Worm (Caenorhabditis elegans) whole organism, early embryonic: ENCODE data around the gene sra-14.

Experiments
- B0310.2 ChIP-seq: sonication (generic microtip); optimal IDR thresholded peaks from 2 replicates; lab custom pipeline; 2016; ENCODE audit warnings: mild to moderate bottlenecking, missing genetic modification characterization, missing compliant biosample characterization
- F13C5.2 ChIP-seq: sonication (generic microtip); optimal IDR thresholded peaks from 2 replicates; lab custom pipeline; 2017; ENCODE audit warnings: mild to moderate bottlenecking, missing genetic modification characterization, inconsistent platforms, missing compliant biosample characterization
- aly-1 ChIP-seq: sonication (generic microtip); optimal IDR thresholded peaks from 2 replicates; lab custom pipeline; 2016; ENCODE audit warnings: missing genetic modification characterization, missing compliant biosample characterization
- ama-1 ChIP-seq: fragments of 150-350 bp; optimal IDR thresholded peaks from 2 replicates; lab custom pipeline; 2014
- ceh-13 ChIP-seq: fragments of 200-800 bp; sonication (Bioruptor generic); optimal IDR thresholded peaks from 2 replicates; lab custom pipeline; 2018; ENCODE audit warnings: mild to moderate bottlenecking, missing genetic modification characterization, missing compliant biosample characterization
- ceh-36 ChIP-seq: sonication (generic microtip); optimal IDR thresholded peaks from 2 replicates; lab custom pipeline; 2016; ENCODE audit warnings: missing genetic modification characterization, inconsistent platforms, missing compliant biosample characterization
- ets-7 ChIP-seq: sonication (generic microtip); optimal IDR thresholded peaks from 2 replicates; lab custom pipeline; 2016; ENCODE audit warnings: missing genotype, missing genetic modification characterization, missing compliant biosample characterization
- flt-1 ChIP-seq: fragments of 200-800 bp; sonication (Bioruptor generic); IDR thresholded peaks from 2 replicates; pipeline ENCODE4 v1.3.6; 2022; ENCODE audit warnings: missing genetic modification characterization, missing compliant biosample characterization
- hmbx-1 ChIP-seq: sonication (generic microtip); optimal IDR thresholded peaks from 2 replicates; lab custom pipeline; 2016; ENCODE audit warnings: mild to moderate bottlenecking, missing genetic modification characterization, missing compliant biosample characterization
- hmg-4 ChIP-seq: fragments of 200-800 bp; sonication (Bioruptor generic); optimal IDR thresholded peaks from 2 replicates; lab custom pipeline; 2018; ENCODE audit warnings: mild to moderate bottlenecking, missing genetic modification characterization, missing compliant biosample characterization
- hnd-1 ChIP-seq: sonication (generic microtip); optimal IDR thresholded peaks from 2 replicates; lab custom pipeline; 2016; ENCODE audit warnings: missing genetic modification characterization, missing compliant biosample characterization
- pes-1 ChIP-seq: fragments of 200-800 bp; sonication (Bioruptor generic); IDR thresholded peaks from 2 replicates; pipeline ENCODE4 v1.3.6; 2022; ENCODE audit warnings: missing genetic modification reagents, missing genetic modification characterization, missing compliant biosample characterization
- scrt-1 ChIP-seq: fragments of 200-800 bp; sonication (Bioruptor generic); IDR thresholded peaks from 2 replicates; pipeline ENCODE4 v1.3.6; 2022; ENCODE audit warnings: missing genetic modification characterization, missing compliant biosample characterization
- sea-1 ChIP-seq: fragments of 200-800 bp; sonication (Bioruptor generic); conservative IDR thresholded peaks from 2 replicates; pipeline ENCODE4 v1.3.6; 2022; ENCODE audit warnings: missing genetic modification characterization, missing compliant biosample characterization
- tbx-11 ChIP-seq: fragments of 200-800 bp; sonication (Bioruptor generic); IDR thresholded peaks from 2 replicates; pipeline ENCODE4 v1.3.6; 2022; ENCODE audit warnings: missing genetic modification characterization, missing compliant biosample characterization
- tbx-37 ChIP-seq: fragments of 200-800 bp; sonication (Bioruptor generic); conservative IDR thresholded peaks from 2 replicates; pipeline ENCODE4 v1.3.6; 2022; ENCODE audit warnings: missing genetic modification reagents, missing genetic modification characterization, missing compliant biosample characterization
- tra-4 ChIP-seq: sonication (generic microtip); optimal IDR thresholded peaks from 2 replicates; lab custom pipeline; 2017; ENCODE audit warnings: missing genetic modification characterization, missing compliant biosample characterization

sra-14 gene

DNA sequence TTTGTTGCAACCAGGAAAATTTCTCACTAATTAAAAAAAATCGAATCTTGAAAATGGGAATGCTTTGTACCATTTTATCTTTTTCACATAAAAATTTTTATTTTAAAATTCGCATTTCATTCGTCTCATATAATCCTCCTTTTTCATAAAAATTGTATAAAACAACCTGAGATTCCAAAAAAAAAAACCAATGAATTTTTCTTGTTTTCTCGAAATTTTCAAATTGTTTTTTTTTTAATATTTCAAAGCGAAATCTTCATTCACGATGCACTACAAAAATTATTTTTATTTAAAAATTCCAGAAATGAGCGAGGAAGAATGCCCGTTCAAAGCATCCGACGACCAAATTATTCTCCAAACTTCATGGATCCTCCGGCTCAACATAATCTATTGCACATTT lies at the start of gene sra-14:
TSS of gene sra-14 (plus strand) at position 301 of the 400 bp plus-strand sequence.
- TF ChIP-seq pes-1 (GFP tag; lab: Robert Waterston, UW) (no peak), ama-1 (lab: Kevin White, UChicago) (no peak), F13C5.2 (tag; lab: Kevin White, UChicago) (no peak), B0310.2 (tag; lab: Kevin White, UChicago) (no peak), scrt-1 (GFP tag; lab: Robert Waterston, UW) (no peak), aly-1 (tag; lab: Kevin White, UChicago) (no peak), hnd-1 (tag; lab: Kevin White, UChicago) (no peak), tbx-37 (GFP tag; lab: Robert Waterston, UW) (no peak), ceh-13 (GFP tag; lab: Kevin White, UChicago) (no peak), hmg-4 (GFP tag; lab: Kevin White, UChicago) (no peak), ets-7 (tag; lab: Kevin White, UChicago) (no peak), tbx-11 (GFP tag; lab: Robert Waterston, UW) (no peak), hmbx-1 (tag; lab: Kevin White, UChicago) (no peak), tra-4 (tag; lab: Kevin White, UChicago) (no peak), ceh-36 (no peak)

ce11 chrII:12840057-12840456 lies 45.0 kb upstream of the sra-14 start, which contains the start of gene lgc-35:
TSS of gene lgc-35 (minus strand) at chrII:12840157.
- TF ChIP-seq ets-7 (tag; lab: Kevin White, UChicago): no peak
- no peak for TF ChIP-seq sea-1 (GFP tag; lab: Robert Waterston, UW)

- TF ChIP-seq ceh-13 (GFP tag; lab: Kevin White, UChicago) (no peak), aly-1 (tag; lab: Kevin White, UChicago) (no peak), hnd-1 (tag; lab: Kevin White, UChicago) (no peak), hmbx-1 (tag; lab: Kevin White, UChicago) (no peak), ets-7 (tag; lab: Kevin White, UChicago) (no peak), ama-1 (lab: Kevin White, UChicago) (no peak), B0310.2 (tag; lab: Kevin White, UChicago) (no peak), flt-1 (GFP tag; lab: Robert Waterston, UW) (no peak), tbx-11 (GFP tag; lab: Robert Waterston, UW) (no peak), F13C5.2 (tag; lab: Kevin White, UChicago) (no peak), pes-1 (GFP tag; lab: Robert Waterston, UW) (no peak), tra-4 (tag; lab: Kevin White, UChicago) (no peak), scrt-1 (GFP tag; lab: Robert Waterston, UW) (no peak), sea-1 (GFP tag; lab: Robert Waterston, UW) (no peak)
Observed at ce11 chrII:12847736-12848135, 37.3 kb upstream of the sra-14 start, which contains the start of gene pes-10. TSS of gene pes-10 (minus strand) at chrII:12847836.

- TF ChIP-seq tbx-37 (GFP tag; lab: Robert Waterston, UW) (no peak), ets-7 (tag; lab: Kevin White, UChicago) (no peak), flt-1 (GFP tag; lab: Robert Waterston, UW) (no peak), B0310.2 (tag; lab: Kevin White, UChicago) (no peak), sea-1 (GFP tag; lab: Robert Waterston, UW) (no peak), aly-1 (tag; lab: Kevin White, UChicago) (no peak), hnd-1 (tag; lab: Kevin White, UChicago) (no peak)
Observed at ce11 chrII:12850129-12850528, 34.9 kb upstream of the sra-14 start, which contains the start of gene Y46G5A.28. TSS of gene Y46G5A.28 (plus strand) at chrII:12850429.

ce11 chrII:12855900-12856299 lies 29.2 kb upstream of the sra-14 start, which contains the start of gene Y46G5A.29:
TSS of gene Y46G5A.29 (plus strand) at chrII:12856200.
- TF ChIP-seq ama-1 (lab: Kevin White, UChicago) (no peak), flt-1 (GFP tag; lab: Robert Waterston, UW) (no peak)

- TF ChIP-seq B0310.2 (tag; lab: Kevin White, UChicago) (no peak), hmg-4 (GFP tag; lab: Kevin White, UChicago) (no peak), tbx-37 (GFP tag; lab: Robert Waterston, UW) (no peak), ceh-36 (no peak), F13C5.2 (tag; lab: Kevin White, UChicago) (no peak), flt-1 (GFP tag; lab: Robert Waterston, UW) (no peak), ceh-13 (GFP tag; lab: Kevin White, UChicago) (no peak), aly-1 (tag; lab: Kevin White, UChicago) (no peak), ets-7 (tag; lab: Kevin White, UChicago) (no peak), scrt-1 (GFP tag; lab: Robert Waterston, UW) (no peak)
Observed at ce11 chrII:12865604-12866003, 19.5 kb upstream of the sra-14 start, which contains the start of gene snf-5. TSS of gene snf-5 (minus strand) at chrII:12865785.

DNA sequence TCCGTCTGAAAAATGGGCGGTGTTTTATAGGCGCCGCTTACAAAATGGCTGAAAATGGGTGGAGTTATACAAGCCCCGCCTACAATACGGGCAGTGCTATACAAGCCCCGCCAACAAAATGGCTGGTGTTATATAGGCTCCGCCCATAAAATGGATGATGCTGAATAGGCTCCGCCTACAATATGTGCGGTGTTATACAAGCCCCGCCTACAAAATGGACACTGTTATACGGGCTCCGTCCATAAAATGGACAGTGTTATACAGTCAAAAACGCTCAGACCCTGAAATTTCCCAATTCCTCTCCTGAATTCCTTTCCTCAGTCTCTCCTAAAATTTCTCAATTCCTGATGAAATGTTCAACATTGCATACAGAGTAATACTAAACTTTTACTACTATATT lies 19.0 kb upstream of the sra-14 start:
- TF ChIP-seq flt-1 (GFP tag; lab: Robert Waterston, UW) (no peak), aly-1 (tag; lab: Kevin White, UChicago) (no peak), scrt-1 (GFP tag; lab: Robert Waterston, UW) (no peak), ama-1 (lab: Kevin White, UChicago) (no peak), B0310.2 (tag; lab: Kevin White, UChicago) (no peak)

- TF ChIP-seq ceh-36 (no peak), ets-7 (tag; lab: Kevin White, UChicago) (no peak), ceh-13 (GFP tag; lab: Kevin White, UChicago) (no peak), tbx-37 (GFP tag; lab: Robert Waterston, UW) (no peak), sea-1 (GFP tag; lab: Robert Waterston, UW) (no peak), B0310.2 (tag; lab: Kevin White, UChicago) (no peak), aly-1 (tag; lab: Kevin White, UChicago) (no peak), F13C5.2 (tag; lab: Kevin White, UChicago) (no peak), tra-4 (tag; lab: Kevin White, UChicago) (no peak)
Observed at ce11 chrII:12878071-12878668, 6.9 kb upstream of the sra-14 start, which contains the start of gene gsy-1. TSS of gene gsy-1 (minus strand) at chrII:12878121.
